Fruit fly (Drosophila melanogaster) whole organism, pupa: ENCODE measurements around the gene CG10479.

ENCODE experiments used
- CG10348 ChIP-seq: fragments of 200-800 bp; sonication (Bioruptor generic); IDR thresholded peaks from 2 replicates; pipeline ENCODE4 v1.3.6; 2022; ENCODE audit warnings: missing biosample characterization, missing genetic modification characterization
- CG12605 ChIP-seq: fragments of 200-800 bp; sonication (Bioruptor generic); IDR thresholded peaks from 2 replicates; pipeline ENCODE4 v1.3.6; 2022; ENCODE audit warnings: missing biosample characterization, missing genetic modification characterization
- CG13204 ChIP-seq: fragments of 200-800 bp; sonication (Bioruptor generic); optimal IDR thresholded peaks from 2 replicates; lab custom pipeline; 2018; ENCODE audit warnings: missing biosample characterization, mild to moderate bottlenecking, missing genetic modification characterization, moderate library complexity
- CG14655 ChIP-seq: fragments of 200-800 bp; sonication (Bioruptor generic); optimal IDR thresholded peaks from 3 replicates; lab custom pipeline; 2017; ENCODE audit warnings: mild to moderate bottlenecking, missing biosample characterization, missing genetic modification reagents, missing genetic modification characterization
- CG15710 ChIP-seq: fragments of 200-800 bp; sonication (Bioruptor generic); optimal IDR thresholded peaks from 2 replicates; lab custom pipeline; 2018; ENCODE audit warnings: missing biosample characterization, mild to moderate bottlenecking, missing genetic modification characterization, moderate library complexity
- CG17806 ChIP-seq: fragments of 200-800 bp; sonication (Bioruptor generic); optimal IDR thresholded peaks from 2 replicates; lab custom pipeline; 2018; ENCODE audit warnings: missing biosample characterization, mild to moderate bottlenecking, missing genetic modification characterization, moderate library complexity
- CG32121 ChIP-seq: fragments of 200-800 bp; sonication (Bioruptor generic); IDR thresholded peaks from 2 replicates; pipeline ENCODE4 v1.3.6; 2022; ENCODE audit warnings: missing biosample characterization, missing genetic modification characterization
- CG34367 ChIP-seq: fragments of 200-800 bp; sonication (Bioruptor generic); optimal IDR thresholded peaks from 2 replicates; lab custom pipeline; 2018; ENCODE audit warnings: missing biosample characterization, mild to moderate bottlenecking, missing genetic modification characterization
- CG4496 ChIP-seq: fragments of 200-800 bp; sonication (Bioruptor generic); IDR thresholded peaks from 3 replicates; pipeline ENCODE4 v1.3.6; 2022; ENCODE audit warnings: missing biosample characterization, missing genetic modification characterization
- CG8159 ChIP-seq: fragments of 200-800 bp; sonication (Bioruptor generic); optimal IDR thresholded peaks from 3 replicates; lab custom pipeline; 2018; ENCODE audit warnings: missing biosample characterization, mild to moderate bottlenecking, missing genetic modification characterization, moderate library complexity
- CG8301 ChIP-seq: fragments of 200-800 bp; sonication (Bioruptor generic); optimal IDR thresholded peaks from 2 replicates; lab custom pipeline; 2018; ENCODE audit warnings: missing biosample characterization, mild to moderate bottlenecking, missing genetic modification characterization
- CG9948 ChIP-seq: fragments of 200-800 bp; sonication (Bioruptor generic); optimal IDR thresholded peaks from 2 replicates; lab custom pipeline; 2018; ENCODE audit warnings: missing biosample characterization, mild to moderate bottlenecking, missing genetic modification characterization, moderate library complexity
- D1 ChIP-seq: fragments of 200-800 bp; sonication (Bioruptor generic); optimal IDR thresholded peaks from 2 replicates; lab custom pipeline; 2018; ENCODE audit warnings: missing biosample characterization, mild to moderate bottlenecking, missing genetic modification characterization, moderate library complexity
- EcR ChIP-seq: fragments of 200-800 bp; sonication (Bioruptor generic); optimal IDR thresholded peaks from 3 replicates; lab custom pipeline; 2019; ENCODE audit warnings: missing biosample characterization, missing genetic modification characterization, mild to moderate bottlenecking, moderate library complexity, missing genetic modification reagents
- Ets98B ChIP-seq: fragments of 200-800 bp; sonication (Bioruptor generic); IDR thresholded peaks from 2 replicates; pipeline ENCODE4 v1.3.6; 2022; ENCODE audit warnings: missing biosample characterization, missing genetic modification characterization
- Pif1A ChIP-seq: fragments of 200-800 bp; sonication (Bioruptor generic); optimal IDR thresholded peaks from 3 replicates; lab custom pipeline; 2016; ENCODE audit warnings: missing biosample characterization, missing genetic modification characterization
- Pif1B ChIP-seq: fragments of 200-800 bp; sonication (Bioruptor generic); optimal IDR thresholded peaks from 3 replicates; lab custom pipeline; 2016; ENCODE audit warnings: missing biosample characterization, missing genetic modification characterization
- Snoo ChIP-seq: fragments of 200-800 bp; sonication (Bioruptor generic); optimal IDR thresholded peaks from 3 replicates; lab custom pipeline; 2017; ENCODE audit warnings: missing biosample characterization, mild to moderate bottlenecking, missing genetic modification characterization, inconsistent platforms
- fd96Ca ChIP-seq: fragments of 200-800 bp; sonication (Bioruptor generic); IDR thresholded peaks from 3 replicates; pipeline ENCODE4 v1.3.6; 2022; ENCODE audit warnings: missing biosample characterization, missing genetic modification characterization
- gl ChIP-seq: fragments of 200-800 bp; sonication (Bioruptor generic); optimal IDR thresholded peaks from 2 replicates; lab custom pipeline; 2018; ENCODE audit warnings: missing biosample characterization, mild to moderate bottlenecking, missing genetic modification characterization
- rn ChIP-seq: fragments of 200-800 bp; sonication (Bioruptor generic); IDR thresholded peaks from 2 replicates; pipeline ENCODE4 v1.3.6; 2022; ENCODE audit warnings: missing biosample characterization, missing genetic modification characterization

Gene CG10479

DNA sequence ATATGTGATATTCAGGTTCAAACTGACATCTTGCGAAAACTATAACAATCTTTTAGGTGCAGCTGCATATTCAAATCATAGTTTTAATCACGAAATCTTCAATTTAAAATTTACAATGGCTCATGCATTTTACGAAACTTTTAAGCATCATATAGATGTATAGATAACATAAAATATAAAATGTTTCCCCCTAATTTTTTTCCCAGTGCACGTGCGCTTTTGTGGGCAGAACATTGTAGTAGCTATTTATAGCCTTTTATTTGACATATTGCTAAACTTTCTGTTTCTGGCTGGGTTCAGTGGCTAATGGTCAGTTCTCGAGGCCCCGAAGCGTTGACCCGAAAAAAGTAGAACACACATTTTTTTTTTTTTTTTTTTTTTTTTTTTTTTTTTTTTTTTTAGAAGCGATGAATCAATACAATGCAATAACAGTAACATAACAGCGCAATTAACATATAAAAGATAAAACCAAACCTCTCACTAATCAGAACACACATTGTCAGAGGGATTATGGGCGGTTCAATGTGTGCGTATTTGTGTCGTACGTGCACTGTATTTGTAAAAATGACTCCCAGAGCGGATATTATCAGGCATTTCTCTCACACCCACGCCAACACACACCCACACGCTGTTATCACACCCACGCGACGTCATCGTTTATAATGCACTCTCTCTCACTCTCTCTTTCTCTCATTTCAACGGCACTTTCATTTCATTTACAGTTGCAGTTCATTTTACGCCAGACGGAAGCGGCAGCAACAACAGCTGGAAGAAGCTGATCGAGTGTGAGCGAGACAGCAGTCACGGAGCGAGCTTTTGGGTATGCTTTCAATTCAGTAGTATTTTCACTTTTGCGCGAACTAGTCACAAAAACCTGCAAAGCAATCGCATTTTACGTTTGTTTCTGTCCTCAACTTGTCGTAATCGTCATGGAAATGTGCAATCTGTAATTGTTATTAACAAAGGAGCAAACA, 49.5 kb downstream of the CG10479 start:
- peak; percentile 68 for TF ChIP-seq CG32121 (GFP tag; lab: Robert Waterston, UW)
- peak; percentile 13 for TF ChIP-seq CG8301 (tag; lab: Kevin White, UChicago)
- peak; percentile 12; the same call in 1 of the 3 replicates for TF ChIP-seq fd96Ca (GFP tag; lab: Robert Waterston, UW)
- TF ChIP-seq Pif1B (GFP tag; lab: Kevin White, UChicago): peak; percentile 34
- no peak for TF ChIP-seq CG34367 (tag; lab: Kevin White, UChicago)
- no peak for TF ChIP-seq CG8159
- no peak for TF ChIP-seq CG13204 (GFP tag; lab: Kevin White, UChicago)
- no peak for TF ChIP-seq CG17806 (tag; lab: Kevin White, UChicago)
- TF ChIP-seq D1 (tag; lab: Kevin White, UChicago): no peak
- TF ChIP-seq gl (tag; lab: Kevin White, UChicago): no peak
- TF ChIP-seq CG12605 (GFP tag; lab: Robert Waterston, UW): peak; percentile 12; the same call in 1 of the 2 replicates
- peak; percentile 23 for TF ChIP-seq Pif1A (GFP tag; lab: Kevin White, UChicago)
- TF ChIP-seq rn (GFP tag; lab: Robert Waterston, UW): no peak
- peak; percentile 60; the same call in 1 of the 2 replicates for TF ChIP-seq Ets98B (GFP tag; lab: Robert Waterston, UW)
- TF ChIP-seq Snoo (tag; lab: Kevin White, UChicago): peak; percentile 20
- peak; percentile 5 for TF ChIP-seq CG15710 (tag; lab: Kevin White, UChicago)
- TF ChIP-seq CG10348 (GFP tag; lab: Robert Waterston, UW): no peak
- TF ChIP-seq CG4496 (GFP tag; lab: Robert Waterston, UW): peak; percentile 66; the same call in 2 of the 3 replicates
- TF ChIP-seq CG9948 (tag; lab: Kevin White, UChicago): no peak
- no peak for TF ChIP-seq CG14655 (GFP tag; lab: Kevin White, UChicago)
- TF ChIP-seq EcR (GFP tag; lab: Kevin White, UChicago): peak; percentile 55

DNA sequence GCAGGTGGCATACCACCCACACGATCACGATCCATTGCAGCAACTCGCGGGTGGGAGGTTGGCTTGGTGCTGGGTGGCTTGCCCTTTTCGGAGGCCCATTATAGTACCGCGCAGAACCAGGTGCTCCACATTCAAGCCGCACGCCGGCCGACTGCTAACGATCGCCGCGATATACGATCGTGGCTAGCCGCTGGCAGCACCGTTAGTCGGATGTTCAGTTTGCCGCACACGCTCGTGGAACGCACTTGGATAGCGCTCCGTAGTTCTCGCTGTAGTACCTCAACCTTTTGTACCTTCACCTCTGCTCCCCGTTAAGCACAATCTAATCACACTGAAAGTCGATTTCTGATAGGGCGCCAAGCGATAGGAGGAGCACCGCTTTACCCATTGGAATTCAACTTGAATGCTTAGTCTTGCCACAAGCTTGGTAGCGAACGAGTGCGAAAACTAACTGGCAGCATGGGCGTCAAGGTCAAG, 52.1 kb downstream of the CG10479 start, which contains the start of gene CG33523:
CG33523 (plus strand) TSS at position 217 of the 477 bp plus-strand sequence.
- TF ChIP-seq EcR (GFP tag; lab: Kevin White, UChicago) (no peak), CG13204 (GFP tag; lab: Kevin White, UChicago) (no peak), CG32121 (GFP tag; lab: Robert Waterston, UW) (0 out of 2 replicates have a peak, but pooled peaks have one; percentile 19)

DNA sequence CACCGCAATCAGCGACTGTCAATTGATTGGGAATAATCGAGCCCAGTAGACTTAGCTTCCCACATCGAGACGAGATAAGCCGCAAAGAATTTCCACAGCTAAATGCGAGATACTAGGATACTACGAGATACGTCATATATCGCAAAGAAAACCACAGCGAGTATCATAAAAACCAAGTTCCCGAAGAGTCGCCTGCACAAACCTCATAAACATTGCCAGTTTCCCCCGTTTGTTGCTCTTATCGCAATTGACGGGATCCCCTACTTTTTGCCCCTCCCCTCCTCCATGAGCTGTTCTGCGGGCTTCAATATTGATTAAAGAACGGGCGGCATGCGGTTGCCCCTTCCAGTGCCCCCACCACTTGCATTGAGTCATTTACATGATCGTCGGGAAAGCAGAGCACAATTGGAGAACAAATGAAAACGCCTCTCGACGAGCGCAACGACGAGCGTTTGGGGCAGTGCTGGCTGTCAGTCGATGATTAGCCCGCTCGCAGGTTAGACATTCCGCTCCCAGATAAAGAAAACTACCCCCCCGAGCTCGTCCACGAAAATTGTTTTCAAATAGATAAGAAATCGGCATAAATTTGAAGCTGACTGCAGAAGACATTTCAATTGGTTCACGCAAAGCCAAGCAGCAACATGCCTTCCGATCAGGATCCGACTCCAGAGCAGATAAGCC, 53.7 kb downstream of the CG10479 start, which contains the start of gene CG32407:
CG32407 (plus strand) TSS at position 51 of the 681 bp plus-strand sequence.
- TF ChIP-seq gl (tag; lab: Kevin White, UChicago): no peak
- peak; percentile 21 for TF ChIP-seq CG34367 (tag; lab: Kevin White, UChicago)
- TF ChIP-seq CG10348 (GFP tag; lab: Robert Waterston, UW): no peak
- peak; percentile 76 for TF ChIP-seq CG13204 (GFP tag; lab: Kevin White, UChicago)
- peak; percentile 56; the same call in 1 of the 3 replicates for TF ChIP-seq CG4496 (GFP tag; lab: Robert Waterston, UW)
- no peak for TF ChIP-seq D1 (tag; lab: Kevin White, UChicago)
- TF ChIP-seq CG15710 (tag; lab: Kevin White, UChicago): no peak
- TF ChIP-seq Ets98B (GFP tag; lab: Robert Waterston, UW): peak; percentile 41; the same call in 1 of the 2 replicates
- no peak for TF ChIP-seq CG17806 (tag; lab: Kevin White, UChicago)
- TF ChIP-seq fd96Ca (GFP tag; lab: Robert Waterston, UW): 0 out of 3 replicates have a peak, but pooled peaks have one; percentile 42
- TF ChIP-seq Snoo (tag; lab: Kevin White, UChicago): no peak
- TF ChIP-seq CG32121 (GFP tag; lab: Robert Waterston, UW): 0 out of 2 replicates have a peak, but pooled peaks have one; percentile 11
- TF ChIP-seq CG14655 (GFP tag; lab: Kevin White, UChicago): no peak
- TF ChIP-seq Pif1A (GFP tag; lab: Kevin White, UChicago): no peak

DNA sequence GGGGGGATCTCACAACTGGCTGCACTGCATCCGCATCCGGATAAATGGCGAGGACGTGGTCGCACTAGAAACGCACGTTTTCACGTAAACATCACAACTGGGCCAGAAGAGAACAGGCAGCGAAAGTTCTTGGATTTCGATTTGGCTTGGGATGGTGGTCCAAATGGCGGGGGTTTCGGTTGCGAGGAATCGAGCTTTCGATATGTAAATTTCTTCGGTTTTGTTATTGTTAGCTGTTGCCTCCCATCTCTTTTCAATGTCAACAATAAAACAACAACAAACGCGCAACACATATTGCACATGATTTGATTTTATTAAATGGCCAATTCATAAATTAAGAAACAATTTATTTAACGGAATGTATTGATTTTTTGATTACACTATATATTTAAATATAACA, 54.6 kb downstream of the CG10479 start, which contains the start of gene PXo:
PXo (minus strand) TSS at position 101 of the 400 bp plus-strand sequence.
- TF ChIP-seq CG32121 (GFP tag; lab: Robert Waterston, UW) (no peak), CG34367 (tag; lab: Kevin White, UChicago) (no peak), CG14655 (GFP tag; lab: Kevin White, UChicago) (no peak), CG8301 (tag; lab: Kevin White, UChicago) (no peak), CG15710 (tag; lab: Kevin White, UChicago) (no peak), CG17806 (tag; lab: Kevin White, UChicago) (no peak), CG10348 (GFP tag; lab: Robert Waterston, UW) (no peak), Pif1A (GFP tag; lab: Kevin White, UChicago) (no peak), fd96Ca (GFP tag; lab: Robert Waterston, UW) (no peak), CG12605 (GFP tag; lab: Robert Waterston, UW) (no peak), Ets98B (GFP tag; lab: Robert Waterston, UW) (no peak), EcR (GFP tag; lab: Kevin White, UChicago) (no peak), Snoo (tag; lab: Kevin White, UChicago) (no peak), CG4496 (GFP tag; lab: Robert Waterston, UW) (no peak), CG9948 (tag; lab: Kevin White, UChicago) (no peak)
